Worm (Caenorhabditis elegans) whole organism, L3 larva: ENCODE data around the gene ddb-1.

Experiments
- ama-1 ChIP-seq: fragments of 150-350 bp; optimal IDR thresholded peaks from 2 replicates; lab custom pipeline; 2018
- ceh-28 ChIP-seq: fragments of 150-350 bp; optimal IDR thresholded peaks from 2 replicates; lab custom pipeline; 2014; ENCODE audit warnings: missing biosample characterization, missing genetic modification reagents, missing genetic modification characterization
- nhr-67 ChIP-seq: fragments of 150-350 bp; optimal IDR thresholded peaks from 2 replicates; lab custom pipeline; 2014; ENCODE audit warnings: missing biosample characterization, missing genetic modification characterization
- nhr-77 ChIP-seq: fragments of 150-350 bp; optimal IDR thresholded peaks from 2 replicates; lab custom pipeline; 2014; ENCODE audit warnings: missing biosample characterization, missing genetic modification characterization
- snpc-4 ChIP-seq: fragments of 150-350 bp; optimal IDR thresholded peaks from 2 replicates; lab custom pipeline; 2014; ENCODE audit warnings: missing biosample characterization, missing genetic modification characterization
- unc-62 ChIP-seq: fragments of 150-350 bp; sonication (generic microtip); optimal IDR thresholded peaks from 4 replicates; lab custom pipeline; 2014; ENCODE audit warnings: missing biosample characterization, missing genetic modification reagents, missing genetic modification characterization

DNA sequence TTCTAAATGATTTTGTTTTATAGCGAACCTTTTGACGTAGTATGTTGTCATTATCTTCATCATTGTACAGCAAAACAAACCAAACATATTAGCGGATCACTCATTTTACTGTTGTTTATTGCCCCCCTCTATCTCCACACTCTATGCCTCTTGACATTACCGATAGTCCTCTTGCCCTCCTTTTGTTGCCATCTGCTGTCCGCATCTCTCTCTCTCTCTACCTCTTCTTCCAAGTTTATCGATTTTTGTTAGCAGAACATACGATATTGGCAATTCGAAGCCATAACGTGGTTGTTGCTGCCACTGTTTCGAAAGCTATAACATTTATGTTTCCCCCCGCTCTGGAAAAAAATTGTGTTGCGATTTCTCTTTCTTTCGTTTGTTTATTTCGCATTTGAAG is 37.0 kb upstream of the ddb-1 start:
- TF ChIP-seq ceh-28 (peak; percentile 34), snpc-4 (tag; lab: Kevin White, UChicago) (no peak), nhr-77 (no peak), ama-1 (lab: Kevin White, UChicago) (no peak), unc-62 (GFP tag; lab: Kevin White, UChicago) (no peak), nhr-67 (tag; lab: Kevin White, UChicago) (no peak)
